Fruit fly (Drosophila melanogaster): Measurements from ENCODE around the gene CG3847.

- TF ChIP-seq usp (GFP tag; optimal IDR thresholded peaks at IDR 0.05) (no peak), psq (GFP tag; optimal IDR thresholded peaks at IDR 0.05) (peak; percentile 87), fru (GFP tag; optimal IDR thresholded peaks at IDR 0.05) (no peak), dmrt93B (GFP tag; optimal IDR thresholded peaks at IDR 0.05) (no peak), woc (GFP tag; optimal IDR thresholded peaks at IDR 0.05) (no peak), CrebA (GFP tag; optimal IDR thresholded peaks at IDR 0.05; ENCODE audit: borderline replicate concordance) (no peak)
Measured at dm6 chrX:6339970-6340548, 6.8 kb upstream of the CG3847 start.

All from whole organism, wandering third instar larva.